Worm (Caenorhabditis elegans) whole organism, mixed stage, embryonic: ENCODE measurements around the gene F59A7.11.

ENCODE experiments used
- M03D4.4 ChIP-seq: sonication (generic microtip); optimal IDR thresholded peaks from 2 replicates; lab custom pipeline; 2017; ENCODE audit warnings: mild to moderate bottlenecking, missing genetic modification characterization, missing compliant biosample characterization
- bed-3 ChIP-seq: fragments of 200-800 bp; sonication (Bioruptor generic); optimal IDR thresholded peaks from 3 replicates; lab custom pipeline; 2018; ENCODE audit warnings: mild to moderate bottlenecking, missing genetic modification characterization, moderate library complexity, missing compliant biosample characterization
- blmp-1 ChIP-seq: fragments of 150-350 bp; optimal IDR thresholded peaks from 2 replicates; lab custom pipeline; 2014; ENCODE audit warnings: missing biosample characterization, missing genetic modification characterization
- ceh-39 ChIP-seq: fragments of 150-350 bp; optimal IDR thresholded peaks from 2 replicates; lab custom pipeline; 2014; ENCODE audit warnings: missing biosample characterization, missing genetic modification characterization
- ceh-43 ChIP-seq: fragments of 200-800 bp; sonication (Bioruptor generic); optimal IDR thresholded peaks from 2 replicates; lab custom pipeline; 2018; ENCODE audit warnings: mild to moderate bottlenecking, missing genetic modification characterization, moderate library complexity, missing compliant biosample characterization
- ceh-83 ChIP-seq: fragments of 200-800 bp; sonication (Bioruptor generic); optimal IDR thresholded peaks from 2 replicates; lab custom pipeline; 2018; ENCODE audit warnings: mild to moderate bottlenecking, missing genetic modification characterization, missing compliant biosample characterization
- ces-1 ChIP-seq: fragments of 150-350 bp; optimal IDR thresholded peaks from 2 replicates; lab custom pipeline; 2014; ENCODE audit warnings: missing biosample characterization, missing genetic modification reagents, missing genetic modification characterization
- cnd-1 ChIP-seq: fragments of 200-800 bp; sonication (Bioruptor generic); optimal IDR thresholded peaks from 2 replicates; lab custom pipeline; 2018; ENCODE audit warnings: mild to moderate bottlenecking, missing genetic modification characterization, missing compliant biosample characterization
- drap-1 ChIP-seq: fragments of 200-800 bp; sonication (Bioruptor generic); optimal IDR thresholded peaks from 3 replicates; lab custom pipeline; 2018; ENCODE audit warnings: mild to moderate bottlenecking, missing genetic modification characterization, missing compliant biosample characterization
- elt-1 ChIP-seq: sonication (generic microtip); optimal IDR thresholded peaks from 2 replicates; lab custom pipeline; 2017; ENCODE audit warnings: missing genetic modification characterization, mild to moderate bottlenecking, missing compliant biosample characterization, antibody characterized with exemption, moderate library complexity, borderline replicate concordance; ENCODE audit not compliant: insufficient read depth
- elt-3 ChIP-seq: fragments of 150-350 bp; optimal IDR thresholded peaks from 2 replicates; lab custom pipeline; 2014; ENCODE audit warnings: missing biosample characterization, missing genetic modification characterization
- flh-1 ChIP-seq: fragments of 200-800 bp; sonication (Bioruptor generic); optimal IDR thresholded peaks from 2 replicates; lab custom pipeline; 2018; ENCODE audit warnings: mild to moderate bottlenecking, missing genetic modification characterization, moderate library complexity, missing compliant biosample characterization
- ham-2 ChIP-seq: fragments of 200-800 bp; sonication (Bioruptor generic); optimal IDR thresholded peaks from 2 replicates; lab custom pipeline; 2018; ENCODE audit warnings: mild to moderate bottlenecking, missing genetic modification characterization, missing compliant biosample characterization
- hlh-1 ChIP-seq: fragments of 150-350 bp; optimal IDR thresholded peaks from 2 replicates; lab custom pipeline; 2014; ENCODE audit warnings: missing biosample characterization, missing genetic modification reagents, missing genetic modification characterization
- lin-13 ChIP-seq: fragments of 150-350 bp; optimal IDR thresholded peaks from 2 replicates; lab custom pipeline; 2014; ENCODE audit warnings: missing biosample characterization, missing genetic modification characterization
- lin-32 ChIP-seq: fragments of 200-800 bp; sonication (Bioruptor generic); optimal IDR thresholded peaks from 2 replicates; lab custom pipeline; 2018; ENCODE audit warnings: mild to moderate bottlenecking, missing genetic modification characterization, missing compliant biosample characterization
- mab-5 ChIP-seq: fragments of 150-350 bp; optimal IDR thresholded peaks from 2 replicates; lab custom pipeline; 2014; ENCODE audit warnings: missing biosample characterization, missing genetic modification characterization
- mep-1 ChIP-seq: fragments of 150-350 bp; optimal IDR thresholded peaks from 2 replicates; lab custom pipeline; 2017; ENCODE audit warnings: missing biosample characterization, missing genetic modification reagents, missing genetic modification characterization, inconsistent platforms
- mls-2 ChIP-seq: sonication (generic microtip); optimal IDR thresholded peaks from 2 replicates; lab custom pipeline; 2016; ENCODE audit warnings: mild to moderate bottlenecking, missing genetic modification characterization, moderate library complexity, missing compliant biosample characterization
- nhr-2 ChIP-seq: fragments of 150-350 bp; optimal IDR thresholded peaks from 2 replicates; lab custom pipeline; 2014; ENCODE audit warnings: missing biosample characterization, missing genetic modification characterization
- nhr-237 ChIP-seq: fragments of 150-350 bp; optimal IDR thresholded peaks from 2 replicates; lab custom pipeline; 2014; ENCODE audit warnings: missing biosample characterization, missing genetic modification characterization
- nhr-28 ChIP-seq: fragments of 150-350 bp; optimal IDR thresholded peaks from 2 replicates; lab custom pipeline; 2014; ENCODE audit warnings: missing biosample characterization, missing genetic modification characterization
- nhr-76 ChIP-seq: sonication (generic microtip); optimal IDR thresholded peaks from 2 replicates; lab custom pipeline; 2017; ENCODE audit warnings: missing biosample characterization, missing genetic modification characterization
- pha-4 ChIP-seq: fragments of 150-350 bp; optimal IDR thresholded peaks from 2 replicates; lab custom pipeline; 2018; ENCODE audit warnings: missing biosample characterization, missing genetic modification reagents, missing genetic modification characterization
- sem-2 ChIP-seq: fragments of 200-800 bp; sonication (Bioruptor generic); optimal IDR thresholded peaks from 2 replicates; lab custom pipeline; 2018; ENCODE audit warnings: mild to moderate bottlenecking, missing genetic modification characterization, missing compliant biosample characterization
- snpc-4 ChIP-seq: fragments of 150-350 bp; optimal IDR thresholded peaks from 2 replicates; lab custom pipeline; 2014; ENCODE audit warnings: missing biosample characterization, missing genetic modification characterization
- sptf-1 ChIP-seq: sonication (generic microtip); optimal IDR thresholded peaks from 2 replicates; lab custom pipeline; 2017; ENCODE audit warnings: mild to moderate bottlenecking, missing genetic modification characterization, moderate library complexity, missing compliant biosample characterization
- tbx-8 ChIP-seq: fragments of 200-800 bp; sonication (Bioruptor generic); optimal IDR thresholded peaks from 2 replicates; lab custom pipeline; 2018; ENCODE audit warnings: mild to moderate bottlenecking, missing genetic modification characterization, moderate library complexity, missing compliant biosample characterization
- unc-39 ChIP-seq: fragments of 150-350 bp; optimal IDR thresholded peaks from 2 replicates; lab custom pipeline; 2014; ENCODE audit warnings: missing biosample characterization, missing genetic modification characterization
- unc-62 ChIP-seq: fragments of 150-350 bp; optimal IDR thresholded peaks from 2 replicates; lab custom pipeline; 2014; ENCODE audit warnings: missing biosample characterization, missing genetic modification reagents, missing genetic modification characterization
- zip-8 ChIP-seq: fragments of 150-350 bp; optimal IDR thresholded peaks from 2 replicates; lab custom pipeline; 2014; ENCODE audit warnings: missing biosample characterization, missing genetic modification characterization
- ztf-11 ChIP-seq: fragments of 150-350 bp; optimal IDR thresholded peaks from 2 replicates; lab custom pipeline; 2014; ENCODE audit warnings: missing biosample characterization, missing genetic modification characterization

Gene F59A7.11

ce11 chrV:2053509-2053908 lies 39.8 kb upstream of the F59A7.11 start, which contains the start of gene comt-5:
TSS of gene comt-5 (minus strand) at chrV:2053609.
- no peak for TF ChIP-seq ceh-43
- no peak for TF ChIP-seq mab-5 (tag; lab: Kevin White, UChicago)
- TF ChIP-seq nhr-237 (tag; lab: Kevin White, UChicago) = no peak
- no peak for TF ChIP-seq flh-1 (GFP tag; lab: Kevin White, UChicago)
- no peak for TF ChIP-seq unc-39 (tag; lab: Kevin White, UChicago)
- TF ChIP-seq cnd-1 = no peak
- TF ChIP-seq mep-1 (tag; lab: Kevin White, UChicago) = no peak
- no peak for TF ChIP-seq sptf-1
- no peak for TF ChIP-seq elt-3 (tag; lab: Kevin White, UChicago)
- no peak for TF ChIP-seq unc-62 (GFP tag; lab: Kevin White, UChicago)
- no peak for TF ChIP-seq tbx-8 (GFP tag; lab: Kevin White, UChicago)
- no peak for TF ChIP-seq nhr-76 (tag; lab: Kevin White, UChicago)
- no peak for TF ChIP-seq ces-1
- no peak for TF ChIP-seq elt-1
- TF ChIP-seq ztf-11 (tag; lab: Kevin White, UChicago) = no peak
- TF ChIP-seq drap-1 (GFP tag; lab: Kevin White, UChicago) = no peak
- no peak for TF ChIP-seq hlh-1 (tag; lab: Kevin White, UChicago)

DNA sequence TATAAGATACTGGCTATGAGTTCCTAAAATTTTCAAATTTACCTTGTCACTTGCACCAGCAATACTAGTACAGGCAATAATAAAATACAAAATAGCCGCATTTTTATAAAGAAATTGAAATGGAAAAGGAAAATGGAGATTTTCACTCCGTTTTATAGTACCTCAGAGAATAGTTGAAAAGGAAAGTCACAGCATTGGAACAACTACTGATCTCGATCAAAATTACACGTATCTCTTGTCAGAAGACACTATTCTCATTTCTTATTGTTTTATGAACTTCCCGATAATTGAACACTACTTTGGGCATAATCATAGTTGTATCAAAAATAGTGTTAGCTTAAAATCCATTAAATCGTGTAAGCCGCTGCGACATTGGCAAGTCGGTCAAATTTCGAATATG lies 37.8 kb upstream of the F59A7.11 start, which contains the start of gene Y40B10A.11:
Y40B10A.11 (minus strand) TSS at position 101 of the 400 bp plus-strand sequence.
- no peak for TF ChIP-seq snpc-4 (tag; lab: Kevin White, UChicago)
- TF ChIP-seq ztf-11 (tag; lab: Kevin White, UChicago) = no peak
- no peak for TF ChIP-seq mls-2 (tag; lab: Kevin White, UChicago)
- no peak for TF ChIP-seq ceh-43
- TF ChIP-seq ham-2 = no peak
- no peak for TF ChIP-seq drap-1 (GFP tag; lab: Kevin White, UChicago)
- TF ChIP-seq bed-3 (GFP tag; lab: Kevin White, UChicago) = no peak
- TF ChIP-seq cnd-1 = no peak
- no peak for TF ChIP-seq blmp-1 (tag; lab: Kevin White, UChicago)
- TF ChIP-seq flh-1 (GFP tag; lab: Kevin White, UChicago) = no peak
- TF ChIP-seq ceh-83 (GFP tag; lab: Kevin White, UChicago) = no peak
- TF ChIP-seq nhr-28 (tag; lab: Kevin White, UChicago) = no peak
- TF ChIP-seq mab-5 (tag; lab: Kevin White, UChicago) = no peak
- TF ChIP-seq ceh-39 (tag; lab: Kevin White, UChicago) = no peak
- TF ChIP-seq nhr-237 (tag; lab: Kevin White, UChicago) = no peak
- no peak for TF ChIP-seq lin-13 (tag; lab: Kevin White, UChicago)
- TF ChIP-seq sptf-1 = no peak
- TF ChIP-seq zip-8 (tag; lab: Kevin White, UChicago) = no peak
- no peak for TF ChIP-seq sem-2 (GFP tag; lab: Kevin White, UChicago)

DNA sequence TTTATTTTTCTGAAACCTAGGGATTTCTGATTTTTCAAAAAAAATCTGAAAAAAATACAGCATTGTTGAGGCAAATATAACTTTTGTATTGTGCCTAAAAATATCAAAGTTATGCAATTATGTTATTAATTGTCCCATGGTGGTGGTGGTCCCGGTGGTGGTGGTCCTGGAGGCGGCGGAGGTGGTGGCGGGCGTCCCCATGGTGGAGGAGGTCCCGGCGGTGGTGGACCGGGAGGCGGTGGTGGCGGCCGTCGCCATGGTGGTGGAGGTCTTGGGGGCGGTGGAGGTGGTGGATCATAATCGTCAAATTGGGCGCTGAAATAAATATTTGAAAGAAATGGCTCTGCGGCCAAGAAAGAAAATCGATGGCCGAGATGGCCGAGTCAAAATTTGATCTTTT lies 37.1 kb upstream of the F59A7.11 start:
- TF ChIP-seq bed-3 (GFP tag; lab: Kevin White, UChicago) (no peak), lin-13 (tag; lab: Kevin White, UChicago) (no peak), ztf-11 (tag; lab: Kevin White, UChicago) (no peak), flh-1 (GFP tag; lab: Kevin White, UChicago) (no peak), tbx-8 (GFP tag; lab: Kevin White, UChicago) (no peak), unc-39 (tag; lab: Kevin White, UChicago) (no peak), blmp-1 (tag; lab: Kevin White, UChicago) (no peak), sem-2 (GFP tag; lab: Kevin White, UChicago) (no peak), ceh-39 (tag; lab: Kevin White, UChicago) (no peak), nhr-76 (tag; lab: Kevin White, UChicago) (no peak), drap-1 (GFP tag; lab: Kevin White, UChicago) (no peak), hlh-1 (tag; lab: Kevin White, UChicago) (no peak), elt-3 (tag; lab: Kevin White, UChicago) (no peak), mab-5 (tag; lab: Kevin White, UChicago) (no peak), M03D4.4 (tag; lab: Kevin White, UChicago) (no peak), unc-62 (GFP tag; lab: Kevin White, UChicago) (no peak), nhr-2 (tag; lab: Kevin White, UChicago) (no peak), snpc-4 (tag; lab: Kevin White, UChicago) (no peak), ceh-43 (no peak)

DNA sequence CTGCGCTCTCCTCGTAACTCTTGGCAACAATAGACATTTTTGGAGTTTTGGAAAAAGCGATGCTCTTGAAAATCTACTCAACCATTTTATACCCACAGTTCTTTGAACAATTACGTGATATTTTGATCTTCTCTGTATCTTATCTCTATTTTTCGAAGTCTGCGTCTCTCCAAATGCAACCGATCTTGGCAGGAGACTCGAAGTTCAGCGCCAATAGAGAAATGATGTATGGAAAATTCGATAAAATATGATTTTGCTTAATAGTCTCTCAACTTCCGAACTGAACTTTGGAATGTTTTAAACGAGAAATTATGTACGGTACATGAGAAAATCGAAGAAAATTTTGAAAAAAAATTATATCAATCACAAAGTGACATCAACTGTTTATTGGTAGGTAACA lies 36.4 kb upstream of the F59A7.11 start, which contains the start of gene comt-4:
comt-4 (minus strand) TSS at position 50 of the 400 bp plus-strand sequence.
- TF ChIP-seq pha-4 (tag; lab: Kevin White, UChicago) (no peak), lin-32 (GFP tag; lab: Kevin White, UChicago) (no peak), nhr-2 (tag; lab: Kevin White, UChicago) (no peak), nhr-237 (tag; lab: Kevin White, UChicago) (no peak), zip-8 (tag; lab: Kevin White, UChicago) (no peak), nhr-76 (tag; lab: Kevin White, UChicago) (no peak), flh-1 (GFP tag; lab: Kevin White, UChicago) (no peak), tbx-8 (GFP tag; lab: Kevin White, UChicago) (no peak), drap-1 (GFP tag; lab: Kevin White, UChicago) (no peak), ztf-11 (tag; lab: Kevin White, UChicago) (no peak), mls-2 (tag; lab: Kevin White, UChicago) (no peak)
